Worm (Caenorhabditis elegans): Measurements from ENCODE around the gene hacd-1.

The hacd-1 gene

ce11 chrV:1468905-1469304, 8.7 kb downstream of the hacd-1 start:
- TF ChIP-seq nhr-129 (tag; optimal IDR thresholded peaks at IDR 0.05) (no peak), unc-39 (tag; optimal IDR thresholded peaks at IDR 0.05) (no peak), Y55F3AM.14 (GFP tag; optimal IDR thresholded peaks at IDR 0.05) (no peak), sma-3 (GFP tag; optimal IDR thresholded peaks at IDR 0.05) (no peak), lin-39 (tag; optimal IDR thresholded peaks at IDR 0.05) (no peak), ztf-4 (tag; optimal IDR thresholded peaks at IDR 0.05) (no peak), aly-2 (tag; optimal IDR thresholded peaks at IDR 0.05) (no peak), nhr-6 (tag; optimal IDR thresholded peaks at IDR 0.05) (no peak), R02D3.7 (tag; optimal IDR thresholded peaks at IDR 0.05) (no peak), fos-1 (tag; optimal IDR thresholded peaks at IDR 0.05) (no peak)

DNA sequence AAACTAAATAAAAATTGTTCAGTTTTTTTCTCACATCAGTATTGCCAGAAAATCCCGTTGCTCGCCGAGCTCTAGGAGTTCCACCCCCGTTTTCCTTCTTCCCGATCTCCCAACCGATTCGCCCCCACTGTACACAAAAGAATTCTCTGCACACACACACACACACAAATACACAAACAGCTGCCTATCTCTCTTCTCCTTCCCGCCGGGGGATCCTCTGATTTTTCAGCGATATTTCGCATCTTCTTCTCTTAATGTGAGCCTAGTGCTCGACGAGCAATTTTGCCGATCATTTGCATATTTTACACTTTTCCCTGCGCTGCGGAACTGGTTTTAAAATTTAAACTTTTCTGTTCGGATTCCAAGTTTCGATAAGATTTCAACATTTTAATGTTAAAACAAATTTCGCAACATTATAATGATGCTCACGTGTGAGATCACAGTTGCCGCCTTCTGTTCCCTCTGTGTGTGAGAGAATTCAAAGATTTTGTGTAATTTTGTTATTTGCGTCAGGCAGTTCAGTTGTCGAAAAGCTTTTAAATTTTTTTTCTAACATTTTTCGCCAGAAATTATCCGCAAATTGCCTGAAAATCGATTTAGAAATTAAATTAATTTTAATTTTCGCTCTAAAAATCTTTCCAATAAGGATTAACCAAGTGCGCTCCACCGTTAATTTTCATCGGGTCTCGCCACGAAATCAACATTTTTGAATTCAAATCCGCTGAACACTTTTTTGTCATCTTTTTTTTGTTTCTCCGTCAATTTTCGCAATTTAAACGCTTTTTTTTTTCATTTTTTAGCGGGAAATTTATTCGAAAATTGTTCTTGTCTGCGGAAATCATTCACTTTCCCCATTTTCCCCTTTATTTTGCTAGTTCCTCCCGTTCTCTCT, 11.2 kb downstream of the hacd-1 start:
- TF ChIP-seq mbf-1 (tag; optimal IDR thresholded peaks at IDR 0.05) (no peak), lin-39 (tag; optimal IDR thresholded peaks at IDR 0.05) (no peak), alr-1 (tag; optimal IDR thresholded peaks at IDR 0.05) (no peak), nhr-129 (tag; optimal IDR thresholded peaks at IDR 0.05) (peak; percentile 13), crh-2 (tag; optimal IDR thresholded peaks at IDR 0.05) (peak; percentile 72), nhr-77 (tag; optimal IDR thresholded peaks at IDR 0.05) (no peak), lsy-2 (tag; optimal IDR thresholded peaks at IDR 0.05) (peak in 1 of 2 experiments; percentile 82), zag-1 (tag; optimal IDR thresholded peaks at IDR 0.05) (peak; percentile 53), F13H6.1 (tag; optimal IDR thresholded peaks at IDR 0.05) (peak; percentile 44), ceh-82 (tag; optimal IDR thresholded peaks at IDR 0.05) (no peak), peb-1 (tag; optimal IDR thresholded peaks at IDR 0.05) (no peak), nhr-21 (tag; optimal IDR thresholded peaks at IDR 0.05) (peak; percentile 58), nhr-6 (tag; optimal IDR thresholded peaks at IDR 0.05) (peak; percentile 50), nhr-10 (tag; optimal IDR thresholded peaks at IDR 0.05) (no peak), unc-62 (GFP tag; optimal IDR thresholded peaks at IDR 0.05) (no peak), ceh-16 (tag; optimal IDR thresholded peaks at IDR 0.05) (no peak), dmd-4 (tag; optimal IDR thresholded peaks at IDR 0.05) (no peak), lin-13 (GFP tag; optimal IDR thresholded peaks at IDR 0.05) (peak; percentile 87), C34F6.9 (tag; optimal IDR thresholded peaks at IDR 0.05) (peak; percentile 87), mab-5 (tag; optimal IDR thresholded peaks at IDR 0.05) (peak; percentile 43), blmp-1 (tag; optimal IDR thresholded peaks at IDR 0.05; ENCODE audit: insufficient read depth) (no peak), snpc-4 (tag; optimal IDR thresholded peaks at IDR 0.05) (no peak), sma-9 (GFP tag; optimal IDR thresholded peaks at IDR 0.05) (peak; percentile 25), sma-9 (tag; optimal IDR thresholded peaks at IDR 0.05) (no peak), ztf-11 (tag; optimal IDR thresholded peaks at IDR 0.05) (no peak), lin-11 (tag; optimal IDR thresholded peaks at IDR 0.05) (peak; percentile 14), ztf-1 (GFP tag; conservative IDR thresholded peaks at IDR 0.05) (no peak), egl-27 (tag; optimal IDR thresholded peaks at IDR 0.05) (no peak), Y55F3AM.14 (GFP tag; optimal IDR thresholded peaks at IDR 0.05) (no peak), sem-4 (tag; optimal IDR thresholded peaks at IDR 0.05) (no peak), gmeb-1 (tag; optimal IDR thresholded peaks at IDR 0.05) (peak; percentile 91), unc-39 (tag; optimal IDR thresholded peaks at IDR 0.05) (no peak), nhr-25 (tag; optimal IDR thresholded peaks at IDR 0.05) (peak; percentile 74), skn-1 (tag; optimal IDR thresholded peaks at IDR 0.05) (peak; percentile 86), fos-1 (tag; optimal IDR thresholded peaks at IDR 0.05) (peak; percentile 63), ztf-4 (tag; optimal IDR thresholded peaks at IDR 0.05) (peak; percentile 32), unc-55 (GFP tag; optimal IDR thresholded peaks at IDR 0.05) (peak; percentile 96), ZK546.5 (tag; optimal IDR thresholded peaks at IDR 0.05) (no peak), ama-1 (optimal IDR thresholded peaks at IDR 0.05) (no peak), elt-3 (tag; optimal IDR thresholded peaks at IDR 0.05) (no peak), nhr-23 (tag; optimal IDR thresholded peaks at IDR 0.05) (no peak), nhr-12 (tag; optimal IDR thresholded peaks at IDR 0.05) (no peak), R02D3.7 (tag; optimal IDR thresholded peaks at IDR 0.05) (no peak), aly-2 (tag; optimal IDR thresholded peaks at IDR 0.05) (no peak), nhr-11 (tag; optimal IDR thresholded peaks at IDR 0.05) (no peak), nhr-237 (tag; optimal IDR thresholded peaks at IDR 0.05) (no peak), mdl-1 (tag; optimal IDR thresholded peaks at IDR 0.05) (peak in 1 of 2 experiments; percentile 10), elt-1 (tag; optimal IDR thresholded peaks at IDR 0.05) (no peak), sma-3 (GFP tag; optimal IDR thresholded peaks at IDR 0.05) (peak; percentile 70)

Data from whole organism, L2 larva.